Fruit fly (Drosophila melanogaster): ENCODE results near the gene Sap47.
A peak's percentile ranks its signal among the peaks of the same experiment; 100 is the strongest.

The Sap47 gene

DNA sequence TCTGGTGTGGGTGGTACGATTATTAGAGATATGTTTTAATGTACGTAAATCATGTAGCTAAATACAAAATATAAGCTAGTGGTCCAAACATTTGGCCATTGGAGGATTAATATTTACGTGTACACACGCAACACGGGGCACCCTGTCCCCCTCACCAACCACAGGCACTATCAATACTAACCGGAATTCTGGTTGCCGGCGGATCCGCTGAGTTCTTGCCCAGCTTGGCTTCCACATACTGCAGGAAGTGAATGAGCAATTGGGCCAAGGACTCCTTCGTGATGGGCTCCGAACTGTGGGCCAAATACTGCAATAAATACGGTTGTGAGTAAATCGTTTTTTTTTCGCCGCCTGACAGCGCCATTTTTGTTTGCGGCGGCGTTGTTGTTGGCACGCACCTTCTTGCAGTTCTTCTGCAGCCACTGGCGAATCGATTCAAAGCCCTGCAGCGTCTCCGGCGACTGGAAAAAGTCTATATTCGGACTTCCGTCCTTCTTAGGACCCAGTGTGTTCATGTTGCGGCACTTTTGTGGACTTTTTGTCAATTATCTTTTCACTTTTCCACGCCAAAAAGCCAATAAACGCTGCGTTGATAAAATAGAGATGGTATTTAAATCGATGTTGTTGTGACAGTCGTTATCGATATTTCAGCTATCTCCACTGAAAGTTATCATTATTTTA lies 37.5 kb downstream of the Sap47 start, which contains the start of gene mor:
Gene mor, minus strand, starts transcription at position 616 of the 681 bp plus-strand sequence.
- no peak for TF ChIP-seq Pif1A (GFP tag; optimal IDR thresholded peaks at IDR 0.05)
- TF ChIP-seq CG8159 (tag; optimal IDR thresholded peaks at IDR 0.05), result no peak
- no peak for TF ChIP-seq EcR (GFP tag; optimal IDR thresholded peaks at IDR 0.05)
- TF ChIP-seq rn (GFP tag; IDR thresholded peaks at IDR 0.05), result no peak
- no peak for TF ChIP-seq CG15710 (tag; optimal IDR thresholded peaks at IDR 0.05)
- no peak for TF ChIP-seq Snoo (tag; optimal IDR thresholded peaks at IDR 0.05)
- TF ChIP-seq CG8301 (tag; optimal IDR thresholded peaks at IDR 0.05), result no peak
- TF ChIP-seq Pif1B (GFP tag; optimal IDR thresholded peaks at IDR 0.05), result no peak
- no peak for TF ChIP-seq CG9948 (tag; optimal IDR thresholded peaks at IDR 0.05)
- no peak for TF ChIP-seq fd96Ca (GFP tag; IDR thresholded peaks at IDR 0.05)
- no peak for TF ChIP-seq CG17806 (tag; optimal IDR thresholded peaks at IDR 0.05)
- TF ChIP-seq CG13204 (GFP tag; optimal IDR thresholded peaks at IDR 0.05), result no peak
- TF ChIP-seq CG10348 (GFP tag; IDR thresholded peaks at IDR 0.05), result no peak
- TF ChIP-seq CG34367 (tag; optimal IDR thresholded peaks at IDR 0.05), result no peak
- no peak for TF ChIP-seq CG14655 (GFP tag; optimal IDR thresholded peaks at IDR 0.05)
- no peak for TF ChIP-seq gl (tag; optimal IDR thresholded peaks at IDR 0.05)
- TF ChIP-seq D1 (tag; optimal IDR thresholded peaks at IDR 0.05), result no peak
- TF ChIP-seq Ets98B (GFP tag; IDR thresholded peaks at IDR 0.05), result no peak
- no peak for TF ChIP-seq CG32121 (GFP tag; IDR thresholded peaks at IDR 0.05)

DNA sequence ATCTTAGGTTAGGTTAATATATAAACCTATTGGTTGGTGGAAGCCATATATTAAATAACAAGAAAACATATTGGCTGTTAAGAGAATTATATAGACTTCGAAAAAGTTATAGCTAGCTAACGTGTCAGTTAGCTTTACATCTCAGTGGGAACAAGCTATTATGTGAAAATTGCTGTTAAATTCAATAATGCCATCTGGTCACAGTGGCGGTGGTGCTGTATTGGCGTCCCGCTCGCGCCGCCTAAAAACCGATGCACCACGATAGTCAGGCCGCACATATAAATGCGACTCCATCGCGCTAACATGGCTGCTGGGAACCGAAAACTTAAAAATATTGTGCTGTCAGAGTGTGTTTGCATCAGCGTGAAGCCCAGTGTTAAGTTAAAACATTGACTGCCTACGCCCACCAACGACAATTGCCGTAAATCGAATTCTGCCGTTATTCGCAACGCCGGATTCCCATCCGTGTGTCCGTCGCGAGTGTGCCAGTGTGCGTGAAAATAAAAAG lies 38.1 kb downstream of the Sap47 start, which contains the start of gene Hel89B:
Gene Hel89B, plus strand, starts transcription at position 320 of the 508 bp plus-strand sequence.
- TF ChIP-seq CG8301 (tag; optimal IDR thresholded peaks at IDR 0.05) (peak; percentile 29), CG8159 (tag; optimal IDR thresholded peaks at IDR 0.05) (peak; percentile 49), CG12605 (GFP tag; IDR thresholded peaks at IDR 0.05) (no peak), CG15710 (tag; optimal IDR thresholded peaks at IDR 0.05) (peak; percentile 29), CG32121 (GFP tag; IDR thresholded peaks at IDR 0.05) (no peak), CG10348 (GFP tag; IDR thresholded peaks at IDR 0.05) (no peak), rn (GFP tag; IDR thresholded peaks at IDR 0.05) (no peak), Pif1A (GFP tag; optimal IDR thresholded peaks at IDR 0.05) (no peak), CG17806 (tag; optimal IDR thresholded peaks at IDR 0.05) (peak; percentile 7), CG9948 (tag; optimal IDR thresholded peaks at IDR 0.05) (peak; percentile 43), gl (tag; optimal IDR thresholded peaks at IDR 0.05) (no peak), CG14655 (GFP tag; optimal IDR thresholded peaks at IDR 0.05) (no peak)

DNA sequence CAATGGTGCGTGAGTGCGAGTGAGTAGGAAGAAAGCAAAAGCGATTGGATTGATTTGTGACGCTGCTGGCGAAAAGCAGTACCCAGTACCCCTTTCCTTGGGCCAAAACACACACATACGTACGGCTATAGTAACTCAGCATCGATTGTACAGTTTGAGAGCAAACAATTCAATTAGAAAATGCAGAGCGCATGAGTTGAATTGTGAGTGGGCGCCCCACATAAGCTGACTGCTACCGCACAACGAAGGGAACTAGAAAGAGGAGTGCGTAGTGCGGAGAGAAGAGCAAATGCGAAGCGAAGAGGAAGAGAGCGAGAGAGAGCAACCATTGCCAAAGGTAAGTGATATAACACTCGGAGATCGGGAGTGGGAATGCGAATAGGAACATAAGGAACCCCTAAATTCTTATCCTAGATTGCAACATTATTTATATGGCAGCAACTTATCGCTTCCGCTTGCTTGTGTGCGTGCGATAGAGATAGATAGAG lies 38.6 kb downstream of the Sap47 start:
- TF ChIP-seq Pif1B (GFP tag; optimal IDR thresholded peaks at IDR 0.05), result no peak
- peak; percentile 24 for TF ChIP-seq CG14655 (GFP tag; optimal IDR thresholded peaks at IDR 0.05)

DNA sequence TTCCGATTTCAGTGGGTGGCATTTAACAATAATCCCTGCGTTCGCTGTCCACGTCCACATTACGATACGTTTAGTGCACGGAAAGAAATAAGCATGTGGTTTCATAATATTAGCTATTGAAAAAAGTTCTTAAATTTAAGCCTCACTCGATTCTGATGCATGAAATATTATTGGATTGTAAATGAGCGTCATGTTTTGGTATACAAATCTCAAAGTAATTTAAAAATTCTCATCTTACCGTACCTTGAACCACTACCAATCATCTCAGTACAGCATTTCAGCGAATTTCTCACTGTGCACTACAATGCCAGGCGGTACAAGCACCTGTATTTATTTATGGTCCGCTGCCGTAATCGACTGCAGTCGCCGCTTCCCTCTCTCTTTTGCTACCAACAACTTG lies 39.3 kb downstream of the Sap47 start:
- TF ChIP-seq CG9948 (tag; optimal IDR thresholded peaks at IDR 0.05) (peak; percentile 79), CG34367 (tag; optimal IDR thresholded peaks at IDR 0.05) (peak; percentile 68), Snoo (tag; optimal IDR thresholded peaks at IDR 0.05) (peak; percentile 71), gl (tag; optimal IDR thresholded peaks at IDR 0.05) (peak; percentile 37), Pif1A (GFP tag; optimal IDR thresholded peaks at IDR 0.05) (peak; percentile 86), CG14655 (GFP tag; optimal IDR thresholded peaks at IDR 0.05) (peak; percentile 83), Ets98B (GFP tag; IDR thresholded peaks at IDR 0.05) (no peak), fd96Ca (GFP tag; IDR thresholded peaks at IDR 0.05) (no peak), Pif1B (GFP tag; optimal IDR thresholded peaks at IDR 0.05) (peak; percentile 75), CG17806 (tag; optimal IDR thresholded peaks at IDR 0.05) (peak; percentile 74), CG13204 (GFP tag; optimal IDR thresholded peaks at IDR 0.05) (peak; percentile 64), CG32121 (GFP tag; IDR thresholded peaks at IDR 0.05) (no peak), CG15710 (tag; optimal IDR thresholded peaks at IDR 0.05) (peak; percentile 76), CG8301 (tag; optimal IDR thresholded peaks at IDR 0.05) (peak; percentile 87)

DNA sequence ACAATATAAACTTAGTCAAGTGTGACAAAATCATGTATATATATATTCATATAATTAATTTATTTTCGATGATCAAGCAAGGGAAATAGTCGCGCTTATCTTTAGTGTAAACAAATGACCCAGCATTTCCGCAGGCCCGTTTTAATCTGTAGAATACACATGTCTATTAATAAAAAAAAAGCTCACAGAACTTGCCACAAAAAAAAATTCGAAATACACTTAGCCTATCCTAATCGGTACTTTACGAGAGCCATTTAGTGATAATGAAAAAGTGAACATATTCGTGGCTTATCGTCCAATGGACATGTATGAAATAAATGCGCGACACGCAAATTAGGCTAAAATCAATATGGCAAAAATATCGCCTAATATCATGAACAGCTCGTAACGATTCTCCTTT lies 40.3 kb downstream of the Sap47 start:
- no peak for TF ChIP-seq CG32121 (GFP tag; IDR thresholded peaks at IDR 0.05)

DNA sequence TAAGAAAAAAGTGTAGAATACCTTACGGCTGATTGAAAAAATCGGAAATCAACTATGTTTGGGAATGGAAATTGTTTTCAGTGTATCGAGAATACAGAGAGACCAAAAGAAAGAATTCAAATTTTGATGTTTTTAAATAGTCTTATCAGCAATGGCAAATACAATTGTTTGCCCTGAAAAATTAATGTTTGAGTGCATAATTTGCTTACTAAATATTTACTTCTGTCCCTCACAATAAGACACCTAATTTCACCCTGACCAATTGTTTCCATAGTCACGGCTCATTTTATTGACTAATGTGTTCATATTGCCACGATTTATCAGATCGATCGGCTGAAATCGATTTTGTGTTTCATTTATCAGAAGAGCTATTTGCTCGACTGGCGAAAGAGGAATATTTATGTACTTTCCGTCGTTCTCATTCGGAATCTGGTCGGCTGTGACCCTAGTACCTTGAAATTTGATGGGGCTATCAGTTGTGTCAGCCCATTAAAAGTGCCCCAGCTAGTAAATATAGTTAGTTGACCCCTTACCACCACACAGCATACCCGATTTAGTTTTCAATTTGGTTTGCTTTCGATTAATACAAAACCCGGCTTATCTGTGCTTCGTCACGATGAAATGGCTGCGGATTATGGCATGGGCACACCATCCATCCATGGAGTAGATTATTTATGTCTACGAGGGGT lies 48.8 kb downstream of the Sap47 start:
- TF ChIP-seq EcR (GFP tag; optimal IDR thresholded peaks at IDR 0.05), result no peak

DNA sequence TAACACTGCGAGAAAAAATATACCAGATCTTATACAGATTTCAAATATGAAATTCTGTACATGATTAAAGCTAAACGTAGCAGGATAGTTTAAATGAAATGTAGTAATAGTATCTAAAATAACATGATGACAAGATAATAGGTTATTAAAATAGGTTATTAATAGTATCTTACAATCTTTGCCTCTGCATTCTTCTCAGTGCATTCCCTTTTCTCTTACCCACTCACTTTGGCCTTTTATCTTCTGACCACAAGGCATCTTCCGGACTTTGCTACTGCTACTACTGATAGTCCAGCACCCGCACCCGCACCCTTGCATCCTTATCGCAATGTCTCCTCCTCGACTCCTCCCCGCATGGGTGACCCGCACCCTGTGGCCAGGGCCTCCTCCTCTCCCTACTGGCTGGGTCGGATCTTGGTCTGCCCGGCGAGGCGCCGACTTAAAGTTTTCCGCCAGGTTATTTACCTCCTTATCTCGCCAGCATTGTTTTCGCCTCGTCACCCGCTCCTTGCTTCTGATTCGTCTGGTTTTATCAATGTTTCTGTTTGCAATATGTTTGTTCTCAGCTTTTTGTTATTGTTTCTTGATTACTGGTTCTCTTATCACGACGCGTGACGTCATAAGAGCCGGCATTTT lies 49.7 kb downstream of the Sap47 start:
- TF ChIP-seq fd96Ca (GFP tag; IDR thresholded peaks at IDR 0.05) (peak; percentile 67; the same call in 2 of the 3 replicates), CG14655 (GFP tag; optimal IDR thresholded peaks at IDR 0.05) (peak; percentile 82), CG34367 (tag; optimal IDR thresholded peaks at IDR 0.05) (peak; percentile 79), Ets98B (GFP tag; IDR thresholded peaks at IDR 0.05) (peak; percentile 66), CG32121 (GFP tag; IDR thresholded peaks at IDR 0.05) (peak; percentile 73), CG4496 (GFP tag; IDR thresholded peaks at IDR 0.05) (peak; percentile 72), rn (GFP tag; IDR thresholded peaks at IDR 0.05) (peak; percentile 58; the same call in 1 of the 2 replicates), CG17806 (tag; optimal IDR thresholded peaks at IDR 0.05) (peak; percentile 76), CG8159 (tag; optimal IDR thresholded peaks at IDR 0.05) (peak; percentile 90), CG13204 (GFP tag; optimal IDR thresholded peaks at IDR 0.05) (peak; percentile 59), CG8301 (tag; optimal IDR thresholded peaks at IDR 0.05) (peak; percentile 84), CG10348 (GFP tag; IDR thresholded peaks at IDR 0.05) (no peak), Snoo (tag; optimal IDR thresholded peaks at IDR 0.05) (peak; percentile 71), EcR (GFP tag; optimal IDR thresholded peaks at IDR 0.05) (peak; percentile 91), gl (tag; optimal IDR thresholded peaks at IDR 0.05) (peak; percentile 84), Pif1B (GFP tag; optimal IDR thresholded peaks at IDR 0.05) (peak; percentile 35), Pif1A (GFP tag; optimal IDR thresholded peaks at IDR 0.05) (peak; percentile 69), CG12605 (GFP tag; IDR thresholded peaks at IDR 0.05) (no peak; the same call in 1 of the 2 replicates), D1 (tag; optimal IDR thresholded peaks at IDR 0.05) (peak; percentile 34), CG15710 (tag; optimal IDR thresholded peaks at IDR 0.05) (peak; percentile 84), CG9948 (tag; optimal IDR thresholded peaks at IDR 0.05) (peak; percentile 76)
